Worm (Caenorhabditis elegans) whole organism, L2 larva: ENCODE measurements around the gene F58E2.2.

Experiments used
- C34F6.9 ChIP-seq: fragments of 150-350 bp; optimal IDR thresholded peaks from 2 replicates; lab custom pipeline; 2014; ENCODE audit warnings: missing biosample characterization, missing genetic modification characterization
- F13H6.1 ChIP-seq: sonication (generic microtip); optimal IDR thresholded peaks from 2 replicates; lab custom pipeline; 2016; ENCODE audit warnings: missing genetic modification characterization, missing compliant biosample characterization
- R02D3.7 ChIP-seq: fragments of 150-350 bp; optimal IDR thresholded peaks from 2 replicates; lab custom pipeline; 2014; ENCODE audit warnings: missing biosample characterization, missing genetic modification characterization
- Y55F3AM.14 ChIP-seq: fragments of 200-800 bp; sonication (Bioruptor generic); optimal IDR thresholded peaks from 2 replicates; lab custom pipeline; 2018; ENCODE audit warnings: mild to moderate bottlenecking, missing genetic modification characterization, missing compliant biosample characterization
- ZK546.5 ChIP-seq: sonication (generic microtip); optimal IDR thresholded peaks from 2 replicates; lab custom pipeline; 2017; ENCODE audit warnings: missing biosample characterization, missing genetic modification characterization
- alr-1 ChIP-seq: fragments of 150-350 bp; optimal IDR thresholded peaks from 2 replicates; lab custom pipeline; 2014; ENCODE audit warnings: missing biosample characterization, missing genetic modification characterization
- blmp-1 ChIP-seq: sonication (generic microtip); optimal IDR thresholded peaks from 2 replicates; lab custom pipeline; 2017; ENCODE audit warnings: missing genetic modification characterization, mild to moderate bottlenecking, missing compliant biosample characterization, antibody characterized with exemption, moderate library complexity; ENCODE audit not compliant: insufficient read depth
- ceh-16 ChIP-seq: fragments of 150-350 bp; optimal IDR thresholded peaks from 2 replicates; lab custom pipeline; 2014; ENCODE audit warnings: missing biosample characterization, missing genetic modification characterization
- ceh-82 ChIP-seq: fragments of 150-350 bp; optimal IDR thresholded peaks from 2 replicates; lab custom pipeline; 2014; ENCODE audit warnings: missing biosample characterization, missing genetic modification characterization
- dmd-4 ChIP-seq: sonication (generic microtip); optimal IDR thresholded peaks from 2 replicates; lab custom pipeline; 2017; ENCODE audit warnings: missing biosample characterization, missing genetic modification characterization
- egl-27 ChIP-seq: sonication (generic microtip); optimal IDR thresholded peaks from 3 replicates; lab custom pipeline; 2017; ENCODE audit warnings: missing biosample characterization, missing genetic modification reagents, missing genetic modification characterization
- elt-3 ChIP-seq: sonication (generic microtip); optimal IDR thresholded peaks from 2 replicates; lab custom pipeline; 2017; ENCODE audit warnings: missing biosample characterization, missing genetic modification characterization
- fos-1 ChIP-seq: fragments of 150-350 bp; optimal IDR thresholded peaks from 2 replicates; lab custom pipeline; 2014; ENCODE audit warnings: missing biosample characterization, missing genetic modification characterization
- lin-13 ChIP-seq: fragments of 150-350 bp; optimal IDR thresholded peaks from 2 replicates; lab custom pipeline; 2014; ENCODE audit warnings: missing biosample characterization, missing genetic modification reagents, missing genetic modification characterization
- lin-39 ChIP-seq: fragments of 150-350 bp; optimal IDR thresholded peaks from 2 replicates; lab custom pipeline; 2014; ENCODE audit warnings: missing biosample characterization, missing genetic modification reagents, missing genetic modification characterization
- lsy-2 ChIP-seq, 2 experiments: fragments of 150-350 bp in 1 of 2; sonication (generic microtip) in 1 of 2; optimal IDR thresholded peaks; 2 replicates each; lab custom pipeline; 2014 to 2017; ENCODE audit warnings: missing biosample characterization in 2 of 2, missing genetic modification characterization in 2 of 2
- mdl-1 ChIP-seq, 2 experiments: fragments of 150-350 bp in 1 of 2; sonication (generic microtip) in 1 of 2; optimal IDR thresholded peaks; 2 replicates each; lab custom pipeline; 2017; ENCODE audit warnings: missing biosample characterization in 2 of 2, missing genetic modification characterization in 2 of 2
- nhr-10 ChIP-seq: sonication (generic microtip); optimal IDR thresholded peaks from 2 replicates; lab custom pipeline; 2017; ENCODE audit warnings: missing biosample characterization, missing genetic modification characterization
- nhr-11 ChIP-seq: fragments of 150-350 bp; optimal IDR thresholded peaks from 2 replicates; lab custom pipeline; 2014; ENCODE audit warnings: missing biosample characterization, missing genetic modification characterization
- nhr-12 ChIP-seq: fragments of 150-350 bp; optimal IDR thresholded peaks from 2 replicates; lab custom pipeline; 2014; ENCODE audit warnings: missing biosample characterization, missing genetic modification characterization
- nhr-21 ChIP-seq: fragments of 150-350 bp; optimal IDR thresholded peaks from 2 replicates; lab custom pipeline; 2014; ENCODE audit warnings: missing biosample characterization, missing genetic modification characterization
- nhr-23 ChIP-seq: fragments of 150-350 bp; optimal IDR thresholded peaks from 2 replicates; lab custom pipeline; 2014; ENCODE audit warnings: missing biosample characterization, missing genetic modification reagents, missing genetic modification characterization
- nhr-237 ChIP-seq: fragments of 150-350 bp; optimal IDR thresholded peaks from 2 replicates; lab custom pipeline; 2014; ENCODE audit warnings: missing biosample characterization, missing genetic modification characterization
- nhr-25 ChIP-seq: fragments of 150-350 bp; sonication (generic microtip); optimal IDR thresholded peaks from 3 replicates; lab custom pipeline; 2014; ENCODE audit warnings: missing biosample characterization, missing genetic modification characterization
- nhr-6 ChIP-seq: fragments of 150-350 bp; optimal IDR thresholded peaks from 2 replicates; lab custom pipeline; 2014; ENCODE audit warnings: missing biosample characterization, missing genetic modification characterization
- nhr-77 ChIP-seq: fragments of 150-350 bp; optimal IDR thresholded peaks from 2 replicates; lab custom pipeline; 2014; ENCODE audit warnings: missing biosample characterization, missing genetic modification characterization
- skn-1 ChIP-seq: sonication (generic microtip); optimal IDR thresholded peaks from 2 replicates; lab custom pipeline; 2017; ENCODE audit warnings: missing biosample characterization, missing genetic modification characterization
- sma-3 ChIP-seq: sonication (generic microtip); optimal IDR thresholded peaks from 2 replicates; lab custom pipeline; 2016; ENCODE audit warnings: missing genetic modification reagents, missing genetic modification characterization, missing compliant biosample characterization
- sma-9 ChIP-seq, 2 experiments: fragments of 150-350 bp in 1 of 2; sonication (generic microtip) in 1 of 2; optimal IDR thresholded peaks; 2 replicates each; lab custom pipeline; 2014 to 2016; ENCODE audit warnings: missing genetic modification characterization in 2 of 2, mild to moderate bottlenecking in 1 of 2, missing biosample characterization in 1 of 2, missing compliant biosample characterization in 1 of 2, missing genetic modification reagents in 1 of 2, moderate library complexity in 1 of 2
- snpc-4 ChIP-seq: fragments of 150-350 bp; optimal IDR thresholded peaks from 2 replicates; lab custom pipeline; 2014; ENCODE audit warnings: missing biosample characterization, missing genetic modification characterization
- unc-62 ChIP-seq: fragments of 150-350 bp; optimal IDR thresholded peaks from 2 replicates; lab custom pipeline; 2014; ENCODE audit warnings: missing biosample characterization, missing genetic modification reagents, missing genetic modification characterization
- zag-1 ChIP-seq: fragments of 150-350 bp; optimal IDR thresholded peaks from 2 replicates; lab custom pipeline; 2014; ENCODE audit warnings: missing biosample characterization, missing genetic modification characterization
- ztf-1 ChIP-seq: fragments of 200-800 bp; sonication (Bioruptor generic); conservative IDR thresholded peaks from 2 replicates; pipeline ENCODE4 v1.3.6; 2022; ENCODE audit warnings: missing genetic modification characterization, missing compliant biosample characterization
- ztf-11 ChIP-seq: sonication (generic microtip); optimal IDR thresholded peaks from 2 replicates; lab custom pipeline; 2017; ENCODE audit warnings: missing biosample characterization, missing genetic modification characterization
- ztf-4 ChIP-seq: fragments of 150-350 bp; optimal IDR thresholded peaks from 2 replicates; lab custom pipeline; 2014; ENCODE audit warnings: missing biosample characterization, missing genetic modification characterization

F58E2.2 gene

ce11 chrIV:3481760-3482159, 11.9 kb downstream of the F58E2.2 start, which contains the start of gene srz-37:
srz-37 (minus strand) TSS chrIV:3481860.
- no peak for TF ChIP-seq nhr-77
- no peak for TF ChIP-seq nhr-237 (tag; lab: Kevin White, UChicago)
- TF ChIP-seq sma-9 (GFP tag; optimal IDR thresholded peaks at IDR 0.05; lab: Kevin White, UChicago): no peak
- TF ChIP-seq sma-9 (tag; optimal IDR thresholded peaks at IDR 0.05; lab: Kevin White, UChicago): no peak
- no peak for TF ChIP-seq Y55F3AM.14 (GFP tag; lab: Kevin White, UChicago)
- TF ChIP-seq blmp-1 (tag; lab: Kevin White, UChicago): no peak
- no peak for TF ChIP-seq nhr-21 (tag; lab: Kevin White, UChicago)
- no peak for TF ChIP-seq ceh-82

ce11 chrIV:3482195-3482959, 12.5 kb downstream of the F58E2.2 start, which contains the start of gene srz-82:
srz-82 (plus strand) TSS chrIV:3482895.
- TF ChIP-seq ceh-16 (tag; lab: Kevin White, UChicago) (no peak), egl-27 (tag; lab: Kevin White, UChicago) (no peak), ceh-82 (no peak), lin-39 (tag; lab: Kevin White, UChicago) (no peak), blmp-1 (tag; lab: Kevin White, UChicago) (no peak), ztf-1 (GFP tag; lab: Robert Waterston, UW) (no peak), nhr-25 (tag; lab: Kevin White, UChicago) (no peak), nhr-6 (tag; lab: Kevin White, UChicago) (no peak), R02D3.7 (tag; lab: Kevin White, UChicago) (no peak), sma-9 (GFP tag; optimal IDR thresholded peaks at IDR 0.05; lab: Kevin White, UChicago) (no peak), sma-9 (tag; optimal IDR thresholded peaks at IDR 0.05; lab: Kevin White, UChicago) (no peak), sma-3 (no peak), lsy-2 (tag; optimal IDR thresholded peaks at IDR 0.05; lab: Kevin White, UChicago) (no peak), nhr-10 (tag; lab: Kevin White, UChicago) (no peak), ztf-4 (no peak), Y55F3AM.14 (GFP tag; lab: Kevin White, UChicago) (no peak), snpc-4 (tag; lab: Kevin White, UChicago) (no peak)

- TF ChIP-seq ZK546.5 (tag; lab: Kevin White, UChicago) (no peak), dmd-4 (tag; lab: Kevin White, UChicago) (no peak), lin-13 (GFP tag; lab: Kevin White, UChicago) (no peak), fos-1 (tag; lab: Kevin White, UChicago) (no peak), ztf-11 (tag; lab: Kevin White, UChicago) (no peak), nhr-23 (tag; lab: Kevin White, UChicago) (no peak), lin-39 (tag; lab: Kevin White, UChicago) (no peak), unc-62 (GFP tag; lab: Kevin White, UChicago) (no peak), skn-1 (tag; lab: Kevin White, UChicago) (no peak), ceh-16 (tag; lab: Kevin White, UChicago) (no peak), blmp-1 (tag; lab: Kevin White, UChicago) (no peak), nhr-10 (tag; lab: Kevin White, UChicago) (no peak), nhr-11 (tag; lab: Kevin White, UChicago) (no peak)
Measured at ce11 chrIV:3491477-3491876, 21.6 kb downstream of the F58E2.2 start, which contains the start of gene srz-78. srz-78 (plus strand) TSS chrIV:3491777.

- no peak for TF ChIP-seq sma-3
- no peak for TF ChIP-seq ceh-16 (tag; lab: Kevin White, UChicago)
- no peak for TF ChIP-seq nhr-12 (tag; lab: Kevin White, UChicago)
- no peak for TF ChIP-seq nhr-10 (tag; lab: Kevin White, UChicago)
- no peak for TF ChIP-seq elt-3 (tag; lab: Kevin White, UChicago)
- TF ChIP-seq mdl-1 (tag; optimal IDR thresholded peaks at IDR 0.05; lab: Kevin White, UChicago): no peak
- TF ChIP-seq alr-1: no peak
- no peak for TF ChIP-seq C34F6.9 (tag; lab: Kevin White, UChicago)
- TF ChIP-seq zag-1: no peak
- TF ChIP-seq F13H6.1: no peak
Measured at ce11 chrIV:3493310-3493709, 23.5 kb downstream of the F58E2.2 start, which contains the start of gene srz-79. srz-79 (plus strand) TSS chrIV:3493610.
